Worm (Caenorhabditis elegans) whole organism, midembryonic: ENCODE data around the gene spe-17.

Experiments used
- T22C8.4 ChIP-seq: fragments of 200-800 bp; sonication (Bioruptor generic); IDR thresholded peaks from 2 replicates; pipeline ENCODE4 v1.3.6; 2022; ENCODE audit warnings: missing genetic modification characterization, missing compliant biosample characterization
- flt-1 ChIP-seq: fragments of 200-800 bp; sonication (Bioruptor generic); IDR thresholded peaks from 2 replicates; pipeline ENCODE4 v1.3.6; 2022; ENCODE audit warnings: missing genetic modification characterization, missing compliant biosample characterization
- klf-2 ChIP-seq: fragments of 200-800 bp; sonication (Bioruptor generic); conservative IDR thresholded peaks from 2 replicates; pipeline ENCODE4 v1.3.6; 2022; ENCODE audit warnings: missing genetic modification reagents, missing genetic modification characterization, missing compliant biosample characterization
- ref-1 ChIP-seq: fragments of 200-800 bp; sonication (Bioruptor generic); conservative IDR thresholded peaks from 2 replicates; pipeline ENCODE4 v1.3.6; 2022; ENCODE audit warnings: missing genetic modification reagents, missing genetic modification characterization, missing compliant biosample characterization
- tab-1 ChIP-seq: fragments of 200-800 bp; sonication (Bioruptor generic); IDR thresholded peaks from 2 replicates; pipeline ENCODE4 v1.3.6; 2022; ENCODE audit warnings: missing genetic modification characterization, missing compliant biosample characterization
- ztf-23 ChIP-seq: fragments of 200-800 bp; sonication (Bioruptor generic); IDR thresholded peaks from 2 replicates; pipeline ENCODE4 v1.3.6; 2022; ENCODE audit warnings: missing genetic modification reagents, missing genetic modification characterization, missing compliant biosample characterization

DNA sequence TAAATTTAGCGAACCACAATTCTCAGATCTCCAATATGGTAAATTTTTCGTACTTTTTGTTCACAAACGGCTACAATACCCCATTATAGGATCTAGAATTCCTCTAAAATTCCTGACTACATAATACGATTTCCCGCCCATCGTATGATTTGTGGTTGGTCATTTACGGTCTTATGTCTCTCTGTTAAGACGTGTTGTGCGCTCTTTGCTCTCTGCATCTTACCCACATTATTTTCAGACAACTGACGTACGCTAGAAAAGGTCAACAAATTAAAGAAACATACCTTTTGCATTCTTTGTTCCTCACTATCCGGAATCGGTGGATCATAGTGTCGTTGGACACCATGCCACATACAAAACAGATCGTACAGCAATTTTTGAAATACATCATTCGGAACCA, 29.8 kb downstream of the spe-17 start:
- TF ChIP-seq tab-1 (GFP tag; lab: Robert Waterston, UW) (no peak), ref-1 (no peak), T22C8.4 (no peak), klf-2 (GFP tag; lab: Robert Waterston, UW) (no peak), flt-1 (GFP tag; lab: Robert Waterston, UW) (no peak), ztf-23 (GFP tag; lab: Robert Waterston, UW) (no peak)
